Fruit fly (Drosophila melanogaster) whole organism, embryonic: ENCODE measurements around the gene Mis12.
A peak's percentile ranks its signal among the peaks of the same experiment; 100 is the strongest.

Source experiments
- Awh ChIP-seq: fragments of 200-800 bp; sonication (Bioruptor generic); IDR thresholded peaks from 2 replicates; pipeline ENCODE4, ENCODE4 v1.3.6; 2022; ENCODE audit warnings: missing biosample characterization, missing genetic modification characterization
- Bgb ChIP-seq: fragments of 200-800 bp; sonication (Bioruptor generic); IDR thresholded peaks from 2 replicates; pipeline ENCODE4 v1.3.6; 2022; ENCODE audit warnings: missing biosample characterization, missing genetic modification characterization; ENCODE audit not compliant: partially characterized antibody
- CG1024 ChIP-seq: fragments of 200-800 bp; sonication (Bioruptor generic); IDR thresholded peaks from 2 replicates; pipeline ENCODE4 v1.3.6; 2022; ENCODE audit warnings: missing biosample characterization, missing genetic modification characterization
- CG11093 ChIP-seq: fragments of 200-800 bp; sonication (Bioruptor generic); IDR thresholded peaks from 3 replicates; pipeline ENCODE4 v1.3.6; 2022; ENCODE audit warnings: missing biosample characterization, missing genetic modification characterization
- CG11456 ChIP-seq: fragments of 200-800 bp; sonication (Bioruptor generic); IDR thresholded peaks from 3 replicates; pipeline ENCODE4 v1.3.6; 2022; ENCODE audit warnings: missing biosample characterization, missing genetic modification characterization
- CG12071 ChIP-seq: fragments of 200-800 bp; sonication (Bioruptor generic); optimal IDR thresholded peaks from 3 replicates; lab custom pipeline; 2018; ENCODE audit warnings: missing biosample characterization, mild to moderate bottlenecking, missing genetic modification characterization
- CG1233 ChIP-seq: fragments of 200-800 bp; sonication (Bioruptor generic); optimal IDR thresholded peaks from 4 replicates; lab custom pipeline; 2018; ENCODE audit warnings: missing biosample characterization, mild to moderate bottlenecking, missing genetic modification characterization
- CG12769 ChIP-seq: fragments of 200-800 bp; sonication (Bioruptor generic); optimal IDR thresholded peaks from 2 replicates; lab custom pipeline; 2019; ENCODE audit warnings: missing biosample characterization, mild to moderate bottlenecking, missing genetic modification characterization, moderate library complexity
- CG13624 ChIP-seq: fragments of 200-800 bp; sonication (Bioruptor generic); optimal IDR thresholded peaks from 2 replicates; lab custom pipeline; 2016; ENCODE audit warnings: missing biosample characterization, missing genetic modification characterization
- CG13894 ChIP-seq: fragments of 200-800 bp; sonication (Bioruptor generic); optimal IDR thresholded peaks from 3 replicates; lab custom pipeline; 2018; ENCODE audit warnings: missing biosample characterization, mild to moderate bottlenecking, missing genetic modification characterization, moderate library complexity
- CG15514 ChIP-seq: fragments of 200-800 bp; sonication (Bioruptor generic); optimal IDR thresholded peaks from 3 replicates; lab custom pipeline; 2017; ENCODE audit warnings: missing biosample characterization, missing genetic modification characterization, mild to moderate bottlenecking, moderate library complexity, missing genetic modification reagents
- CG17829 ChIP-seq: fragments of 200-800 bp; optimal IDR thresholded peaks from 2 replicates; lab custom pipeline; 2019; ENCODE audit warnings: missing biosample characterization, mild to moderate bottlenecking, missing genetic modification characterization, moderate library complexity
- CG17912 ChIP-seq: fragments of 200-800 bp; sonication (Bioruptor generic); optimal IDR thresholded peaks from 2 replicates; lab custom pipeline; 2018; ENCODE audit warnings: missing biosample characterization, mild to moderate bottlenecking, missing genetic modification characterization
- CG18599 ChIP-seq: fragments of 200-800 bp; sonication (Bioruptor generic); optimal IDR thresholded peaks from 3 replicates; lab custom pipeline; 2017; ENCODE audit warnings: missing biosample characterization, missing genetic modification characterization, mild to moderate bottlenecking, moderate library complexity, missing genetic modification reagents
- CG30403 ChIP-seq: fragments of 200-800 bp; sonication (Bioruptor generic); optimal IDR thresholded peaks from 3 replicates; lab custom pipeline; 2016; ENCODE audit warnings: missing biosample characterization, missing genetic modification characterization
- CG3281 ChIP-seq: fragments of 200-800 bp; sonication (Bioruptor generic); optimal IDR thresholded peaks from 3 replicates; lab custom pipeline; 2017; ENCODE audit warnings: missing biosample characterization, mild to moderate bottlenecking, missing genetic modification characterization
- CG3847 ChIP-seq: fragments of 200-800 bp; sonication (Bioruptor generic); IDR thresholded peaks from 2 replicates; pipeline ENCODE4 v1.3.6; 2022; ENCODE audit warnings: missing biosample characterization, missing genetic modification characterization
- CG6272 ChIP-seq: fragments of 200-800 bp; sonication (Bioruptor generic); IDR thresholded peaks from 2 replicates; pipeline ENCODE4 v1.3.6; 2022; ENCODE audit warnings: missing biosample characterization, missing genetic modification characterization
- CG6689 ChIP-seq: fragments of 200-800 bp; sonication (Bioruptor generic); IDR thresholded peaks from 2 replicates; pipeline ENCODE4 v1.3.6; 2022; ENCODE audit warnings: missing biosample characterization, missing genetic modification characterization
- CG7357 ChIP-seq: fragments of 200-800 bp; sonication (Bioruptor generic); IDR thresholded peaks from 3 replicates; pipeline ENCODE4 v1.3.6; 2022; ENCODE audit warnings: missing biosample characterization, missing genetic modification characterization
- CG8089 ChIP-seq: fragments of 200-800 bp; sonication (Bioruptor generic); optimal IDR thresholded peaks from 3 replicates; lab custom pipeline; 2016; ENCODE audit warnings: missing biosample characterization, missing genetic modification characterization
- CkIIα-i1 ChIP-seq: fragments of 200-800 bp; sonication (Bioruptor generic); IDR thresholded peaks from 2 replicates; pipeline ENCODE4 v1.3.6; 2022; ENCODE audit warnings: missing biosample characterization, missing genetic modification characterization
- Deaf1 ChIP-seq: fragments of 200-800 bp; optimal IDR thresholded peaks from 3 replicates; lab custom pipeline; 2019; ENCODE audit warnings: missing biosample characterization, mild to moderate bottlenecking, missing genetic modification characterization, moderate library complexity
- Dip3 ChIP-seq: fragments of 200-800 bp; sonication (Bioruptor generic); optimal IDR thresholded peaks from 3 replicates; lab custom pipeline; 2016; ENCODE audit warnings: missing biosample characterization, missing genetic modification characterization
- Drgx ChIP-seq: fragments of 200-800 bp; sonication (Bioruptor generic); IDR thresholded peaks from 2 replicates; pipeline ENCODE4 v1.3.6; 2022; ENCODE audit warnings: missing biosample characterization, missing genetic modification characterization
- E2f2 ChIP-seq: fragments of 200-800 bp; sonication (Bioruptor generic); IDR thresholded peaks from 2 replicates; pipeline ENCODE4 v1.3.6; 2022; ENCODE audit warnings: missing biosample characterization, missing genetic modification characterization
- ERR ChIP-seq: fragments of 200-800 bp; sonication (Bioruptor generic); optimal IDR thresholded peaks from 2 replicates; lab custom pipeline; 2016; ENCODE audit warnings: missing biosample characterization, missing genetic modification characterization
- GATAe ChIP-seq: fragments of 200-800 bp; sonication (Bioruptor generic); conservative IDR thresholded peaks from 2 replicates; pipeline ENCODE4 v1.3.6; 2022; ENCODE audit warnings: missing biosample characterization, missing genetic modification characterization
- Hmx ChIP-seq: fragments of 200-800 bp; sonication (Bioruptor generic); optimal IDR thresholded peaks from 2 replicates; lab custom pipeline; 2016; ENCODE audit warnings: missing biosample characterization, missing genetic modification characterization
- Max ChIP-seq: fragments of 200-800 bp; sonication (Bioruptor generic); optimal IDR thresholded peaks from 2 replicates; lab custom pipeline; 2016; ENCODE audit warnings: missing biosample characterization, mild to moderate bottlenecking, missing genetic modification characterization
- Med ChIP-seq: fragments of 200-800 bp; sonication (Bioruptor generic); peaks from one replicate; lab custom pipeline; 2016; ENCODE audit warnings: missing biosample characterization, missing genetic modification characterization, mild to moderate bottlenecking, inconsistent platforms, moderate library complexity
- Usf ChIP-seq: fragments of 200-800 bp; sonication (Bioruptor generic); optimal IDR thresholded peaks from 2 replicates; lab custom pipeline; 2017; ENCODE audit warnings: missing genotype, missing biosample characterization, missing genetic modification characterization
- al ChIP-seq: fragments of 200-800 bp; sonication (Bioruptor generic); IDR thresholded peaks from 2 replicates; pipeline ENCODE4 v1.3.6; 2022; ENCODE audit warnings: missing biosample characterization, missing genetic modification characterization
- ato ChIP-seq: fragments of 200-800 bp; sonication (Bioruptor generic); IDR thresholded peaks from 2 replicates; pipeline ENCODE4 v1.3.6; 2022; ENCODE audit warnings: missing biosample characterization, missing genetic modification characterization; ENCODE audit not compliant: partially characterized antibody
- caup ChIP-seq: fragments of 200-800 bp; sonication (Bioruptor generic); optimal IDR thresholded peaks from 3 replicates; lab custom pipeline; 2017; ENCODE audit warnings: missing biosample characterization, mild to moderate bottlenecking, missing genetic modification characterization, moderate library complexity; ENCODE audit not compliant: severe bottlenecking
- chinmo ChIP-seq: fragments of 200-800 bp; sonication (Bioruptor generic); IDR thresholded peaks from 4 replicates; pipeline ENCODE4 v1.3.6; 2022; ENCODE audit warnings: missing biosample characterization, missing genetic modification characterization; ENCODE audit not compliant: partially characterized antibody
- fru ChIP-seq: fragments of >200 bp; optimal IDR thresholded peaks from 2 replicates; lab custom pipeline; 2017
- her ChIP-seq: fragments of 200-800 bp; sonication (Bioruptor generic); optimal IDR thresholded peaks from 2 replicates; lab custom pipeline; 2016; ENCODE audit warnings: missing biosample characterization, missing genetic modification characterization
- insv ChIP-seq, 2 experiments: fragments of 200-800 bp; sonication (Bioruptor generic); optimal IDR thresholded peaks; 3 replicates each; lab custom pipeline; 2016 to 2018; ENCODE audit warnings: missing biosample characterization in 2 of 2, missing genetic modification characterization in 2 of 2
- luna ChIP-seq: fragments of 200-800 bp; sonication (Bioruptor generic); optimal IDR thresholded peaks from 2 replicates; lab custom pipeline; 2016; ENCODE audit warnings: missing biosample characterization, missing genetic modification characterization
- pum ChIP-seq: fragments of 200-800 bp; sonication (Bioruptor generic); optimal IDR thresholded peaks from 2 replicates; lab custom pipeline; 2016; ENCODE audit warnings: missing biosample characterization, missing genetic modification characterization
- repo ChIP-seq: fragments of 200-800 bp; sonication (Bioruptor generic); optimal IDR thresholded peaks from 2 replicates; lab custom pipeline; 2016; ENCODE audit warnings: missing biosample characterization, missing genetic modification characterization
- sd ChIP-seq: fragments of 200-800 bp; sonication (Bioruptor generic); optimal IDR thresholded peaks from 3 replicates; lab custom pipeline; 2018; ENCODE audit warnings: missing biosample characterization, mild to moderate bottlenecking, missing genetic modification characterization, moderate library complexity
- sim ChIP-seq: fragments of 200-800 bp; sonication (Bioruptor generic); IDR thresholded peaks from 2 replicates; pipeline ENCODE4 v1.3.6; 2022; ENCODE audit warnings: missing biosample characterization, missing genetic modification characterization
- slou ChIP-seq: fragments of 200-800 bp; sonication (Bioruptor generic); optimal IDR thresholded peaks from 3 replicates; lab custom pipeline; 2016; ENCODE audit warnings: missing biosample characterization, missing genetic modification characterization
- stwl ChIP-seq: fragments of 200-800 bp; sonication (Bioruptor generic); optimal IDR thresholded peaks from 3 replicates; lab custom pipeline; 2018; ENCODE audit warnings: missing biosample characterization, mild to moderate bottlenecking, missing genetic modification characterization, moderate library complexity
- tin ChIP-seq: fragments of 200-800 bp; sonication (Bioruptor generic); optimal IDR thresholded peaks from 3 replicates; lab custom pipeline; 2016; ENCODE audit warnings: missing biosample characterization, missing genetic modification characterization
- vvl ChIP-seq: fragments of 200-800 bp; sonication (Bioruptor generic); IDR thresholded peaks from 2 replicates; pipeline ENCODE4 v1.3.6; 2022; ENCODE audit warnings: missing biosample characterization, missing genetic modification characterization
- wor ChIP-seq: fragments of 200-800 bp; sonication (Bioruptor generic); IDR thresholded peaks from 2 replicates; pipeline ENCODE4 v1.3.6; 2022; ENCODE audit warnings: missing biosample characterization, missing genetic modification characterization

Gene Mis12

DNA sequence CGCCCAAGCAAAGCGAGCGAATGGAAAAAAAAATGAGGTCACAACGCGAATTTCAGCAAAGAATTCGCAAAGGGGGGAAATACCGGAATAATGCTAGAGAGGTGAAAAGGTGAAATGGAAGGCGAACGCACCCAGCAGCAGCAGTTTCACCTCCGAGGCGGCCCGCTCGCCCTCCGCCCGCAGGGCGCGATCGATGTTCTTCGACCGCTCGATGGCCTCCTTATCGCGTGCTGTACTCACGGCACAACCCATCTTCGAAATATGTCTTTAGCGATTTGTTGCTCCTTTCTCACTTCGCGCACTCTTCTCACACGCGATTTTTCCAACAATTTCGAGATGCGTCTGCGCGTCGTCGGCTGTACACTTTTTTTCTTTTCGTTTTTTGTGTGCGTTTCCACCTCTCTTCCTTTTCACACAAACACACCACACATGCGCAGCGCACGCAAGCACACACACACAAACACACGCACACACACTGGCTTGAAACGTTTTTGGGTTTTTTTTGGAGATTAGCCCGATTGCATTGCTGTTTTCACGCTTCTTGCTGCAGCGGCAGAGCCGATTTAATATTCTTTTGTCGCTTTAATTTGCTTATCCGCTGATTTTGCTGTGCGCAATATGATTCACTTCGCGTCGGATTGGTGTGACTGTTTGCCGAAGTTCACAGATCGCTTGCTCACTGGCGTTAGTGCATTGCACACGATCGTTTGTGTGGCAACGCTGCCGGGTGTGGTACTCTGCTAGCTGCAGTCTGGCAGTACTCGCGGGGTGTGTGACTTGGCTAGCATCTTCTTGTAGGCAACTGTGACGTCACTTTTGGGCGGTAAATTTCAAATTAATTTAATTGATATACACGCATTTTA lies 10.8 kb upstream of the Mis12 start, which contains the start of gene Galphai (continued):
- TF ChIP-seq Hmx (GFP tag; lab: Kevin White, UChicago) (no peak), vvl (peak; percentile 75), pum (GFP tag; lab: Kevin White, UChicago) (peak; percentile 37), sim (GFP tag; lab: Robert Waterston, UW) (0 out of 2 replicates have a peak, but pooled peaks have one; percentile 16), ERR (GFP tag; lab: Kevin White, UChicago) (peak; percentile 47), CG13624 (GFP tag; lab: Kevin White, UChicago) (peak; percentile 80), CG1024 (GFP tag; lab: Robert Waterston, UW) (no peak), CG8089 (no peak), CG11093 (GFP tag; lab: Robert Waterston, UW) (no peak), Drgx (no peak), al (GFP tag; lab: Robert Waterston, UW) (0 out of 2 replicates have a peak, but pooled peaks have one; percentile 4), CG12769 (tag; lab: Kevin White, UChicago) (peak; percentile 60), CG3281 (peak; percentile 7), E2f2 (GFP tag; lab: Robert Waterston, UW) (peak; percentile 99), Usf (GFP tag; lab: Kevin White, UChicago) (no peak), caup (GFP tag; lab: Kevin White, UChicago) (peak; percentile 47), CG18599 (GFP tag; lab: Kevin White, UChicago) (no peak), CkIIα-i1 (no peak), Bgb (GFP tag; lab: Robert Waterston, UW) (peak; percentile 64; the same call in 1 of the 2 replicates), stwl (peak; percentile 86), wor (GFP tag; lab: Robert Waterston, UW) (no peak), CG6272 (GFP tag; lab: Robert Waterston, UW) (no peak), CG3847 (GFP tag; lab: Robert Waterston, UW) (peak; percentile 93), CG6689 (GFP tag; lab: Robert Waterston, UW) (no peak), tin (no peak), CG30403 (GFP tag; lab: Kevin White, UChicago) (peak; percentile 7), CG12071 (GFP tag; lab: Kevin White, UChicago) (no peak), Max (GFP tag; lab: Kevin White, UChicago) (peak; percentile 41), chinmo (GFP tag; lab: Robert Waterston, UW) (peak; percentile 70; the same call in 2 of the 4 replicates), CG15514 (GFP tag; lab: Kevin White, UChicago) (peak; percentile 92), CG11456 (GFP tag; lab: Robert Waterston, UW) (no peak), ato (GFP tag; lab: Robert Waterston, UW) (no peak; the same call in 1 of the 2 replicates), Awh (GFP tag; lab: Robert Waterston, UW) (no peak), Med (GFP tag; lab: Kevin White, UChicago) (peak; percentile 95), CG17829 (peak; percentile 67), CG1233 (GFP tag; lab: Kevin White, UChicago) (no peak), slou (GFP tag; lab: Kevin White, UChicago) (no peak), insv (GFP tag; optimal IDR thresholded peaks at IDR 0.05; lab: Kevin White, UChicago) (peak in 1 of 2 experiments; percentile 59), Deaf1 (tag; lab: Kevin White, UChicago) (peak; percentile 63), CG17912 (GFP tag; lab: Kevin White, UChicago) (peak; percentile 47), Dip3 (GFP tag; lab: Kevin White, UChicago) (peak; percentile 68), sd (tag; lab: Kevin White, UChicago) (peak; percentile 36), her (GFP tag; lab: Kevin White, UChicago) (peak; percentile 64), repo (GFP tag; lab: Kevin White, UChicago) (peak; percentile 46), fru (lab: Kevin White, UChicago) (no peak), CG7357 (GFP tag; lab: Robert Waterston, UW) (0 out of 3 replicates have a peak, but pooled peaks have one; percentile 12), GATAe (GFP tag; lab: Robert Waterston, UW) (no peak), luna (GFP tag; lab: Kevin White, UChicago) (peak; percentile 44), CG13894 (tag; lab: Kevin White, UChicago) (peak; percentile 81)
